Fruit fly (Drosophila melanogaster) S2 (cell line): ENCODE measurements around the gene RabX5.

Experiments used
- CG8478 ChIP-seq: fragments of >200 bp; optimal IDR thresholded peaks from 2 replicates; lab custom pipeline; 2018
- CTCF ChIP-seq, 2 experiments: fragments of >200 bp; optimal IDR thresholded peaks; 2 replicates each; lab custom pipeline; 2018

Gene RabX5

DNA sequence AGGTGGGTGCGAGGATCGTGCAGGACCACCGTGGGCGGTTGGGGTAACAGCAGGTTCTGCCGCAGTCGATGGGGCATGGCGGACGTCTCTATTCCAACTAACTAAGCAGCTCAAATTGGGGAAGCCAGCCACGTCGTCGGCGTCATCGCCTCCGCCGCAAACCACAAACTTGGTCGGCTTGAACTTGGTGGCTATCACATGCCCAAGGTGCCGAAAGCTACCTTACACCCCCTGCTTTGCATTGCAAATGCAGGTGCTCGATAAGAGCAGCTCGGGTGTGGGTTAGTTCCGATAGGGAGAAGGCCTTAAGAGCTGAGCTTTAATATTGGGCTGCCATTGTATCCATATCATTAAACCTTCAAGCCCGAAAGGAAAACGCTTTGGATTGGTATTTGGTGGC lies at the start of gene RabX5:
TSS of gene RabX5 (minus strand) at position 101 of the 400 bp plus-strand sequence.
- TF ChIP-seq CG8478 (lab: Kevin White, UChicago) (no peak), CTCF (optimal IDR thresholded peaks at IDR 0.05; lab: Kevin White, UChicago) (no peak)

- TF ChIP-seq CG8478 (lab: Kevin White, UChicago) (no peak), CTCF (optimal IDR thresholded peaks at IDR 0.05; lab: Kevin White, UChicago) (no peak)
Measured at dm6 chr3L:1711218-1711617, 41.3 kb upstream of the RabX5 start.

dm6 chr3L:1710562-1710961 lies 40.7 kb upstream of the RabX5 start:
- TF ChIP-seq CG8478 (lab: Kevin White, UChicago) (no peak), CTCF (optimal IDR thresholded peaks at IDR 0.05; lab: Kevin White, UChicago) (no peak)

DNA sequence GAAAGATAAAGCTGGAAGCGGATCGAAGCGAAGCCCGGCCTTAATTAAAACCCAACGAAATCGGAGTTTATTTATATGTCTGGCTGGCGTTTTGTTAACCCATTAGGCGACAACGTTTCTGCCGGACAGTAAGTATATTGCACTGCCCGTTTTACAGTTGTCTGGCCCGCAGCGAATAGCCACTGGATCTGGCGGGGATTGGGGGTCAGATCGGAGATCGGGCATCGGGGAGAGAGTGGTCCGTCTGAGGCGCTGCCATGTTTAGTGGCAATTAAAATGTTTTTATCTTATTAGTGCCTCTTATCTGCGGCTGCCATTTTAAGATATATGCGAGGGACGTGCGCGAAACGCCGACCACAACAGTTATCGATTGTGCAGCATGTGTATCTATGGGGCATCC lies 39.3 kb upstream of the RabX5 start:
- TF ChIP-seq CTCF (optimal IDR thresholded peaks at IDR 0.05; lab: Kevin White, UChicago): no peak
- TF ChIP-seq CG8478 (lab: Kevin White, UChicago): no peak

DNA sequence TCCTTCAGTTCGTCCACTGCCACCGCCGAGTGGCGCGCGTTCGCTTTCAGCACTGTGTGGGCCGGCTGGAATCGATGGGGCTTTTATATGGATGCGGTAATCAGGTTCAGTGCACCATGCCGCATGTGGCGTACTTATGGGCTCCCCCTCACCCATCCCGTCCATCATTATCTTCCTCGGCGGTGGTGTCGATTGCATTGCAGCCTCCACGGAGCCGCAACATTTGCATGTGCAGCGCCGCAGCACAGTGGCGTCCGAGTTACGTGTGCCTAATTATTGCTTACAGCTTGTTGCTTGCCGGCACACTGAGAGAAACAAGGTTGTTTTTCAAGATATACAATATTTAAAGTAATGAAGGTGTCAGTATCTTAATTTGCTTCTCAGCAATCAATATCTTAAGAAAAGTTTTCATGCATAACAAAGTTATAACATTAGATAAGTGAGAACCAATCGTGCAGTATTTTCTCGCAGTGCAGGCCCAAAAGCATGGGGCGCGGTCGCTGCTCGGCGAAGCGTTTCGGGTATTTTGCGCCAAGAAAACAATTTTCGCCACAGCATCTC lies 32.5 kb upstream of the RabX5 start, which contains the start of gene CG13931:
TSS of gene CG13931 (minus strand) at position 41 of the 561 bp plus-strand sequence.
- no peak for TF ChIP-seq CTCF (optimal IDR thresholded peaks at IDR 0.05; lab: Kevin White, UChicago)
- TF ChIP-seq CG8478 (lab: Kevin White, UChicago): no peak

DNA sequence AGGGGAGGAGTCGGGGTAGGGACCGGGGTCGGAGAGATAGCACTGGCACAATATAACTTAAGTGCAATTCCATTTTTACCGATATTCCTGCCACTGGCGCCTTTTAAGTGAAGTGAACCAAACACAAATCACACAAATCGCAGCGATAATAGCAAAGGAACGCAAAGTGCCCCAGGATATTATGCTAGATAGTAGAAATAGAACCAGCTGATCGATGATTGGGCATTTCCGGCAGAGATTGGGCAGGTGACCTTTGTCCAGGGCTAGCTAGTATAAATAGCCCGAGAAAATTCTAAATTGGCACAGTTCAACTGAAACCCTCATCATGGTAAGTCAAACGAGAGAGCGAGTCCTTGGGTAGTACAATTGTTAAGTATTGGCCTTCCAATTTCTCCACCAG lies 24.4 kb upstream of the RabX5 start, which contains the start of gene CG12011:
TSS of gene CG12011 (plus strand) at position 301 of the 400 bp plus-strand sequence.
- TF ChIP-seq CG8478 (lab: Kevin White, UChicago): no peak
- TF ChIP-seq CTCF (optimal IDR thresholded peaks at IDR 0.05; lab: Kevin White, UChicago): no peak

- TF ChIP-seq CG8478 (lab: Kevin White, UChicago): no peak
- no peak for TF ChIP-seq CTCF (optimal IDR thresholded peaks at IDR 0.05; lab: Kevin White, UChicago)
Measured at dm6 chr3L:1692859-1693258, 23.0 kb upstream of the RabX5 start.

- TF ChIP-seq CTCF (optimal IDR thresholded peaks at IDR 0.05; lab: Kevin White, UChicago): no peak
- no peak for TF ChIP-seq CG8478 (lab: Kevin White, UChicago)
Measured at dm6 chr3L:1692122-1692786, 22.3 kb upstream of the RabX5 start.

dm6 chr3L:1690727-1691413 lies 21.0 kb upstream of the RabX5 start:
- no peak for TF ChIP-seq CG8478 (lab: Kevin White, UChicago)
- TF ChIP-seq CTCF (optimal IDR thresholded peaks at IDR 0.05; lab: Kevin White, UChicago): no peak

DNA sequence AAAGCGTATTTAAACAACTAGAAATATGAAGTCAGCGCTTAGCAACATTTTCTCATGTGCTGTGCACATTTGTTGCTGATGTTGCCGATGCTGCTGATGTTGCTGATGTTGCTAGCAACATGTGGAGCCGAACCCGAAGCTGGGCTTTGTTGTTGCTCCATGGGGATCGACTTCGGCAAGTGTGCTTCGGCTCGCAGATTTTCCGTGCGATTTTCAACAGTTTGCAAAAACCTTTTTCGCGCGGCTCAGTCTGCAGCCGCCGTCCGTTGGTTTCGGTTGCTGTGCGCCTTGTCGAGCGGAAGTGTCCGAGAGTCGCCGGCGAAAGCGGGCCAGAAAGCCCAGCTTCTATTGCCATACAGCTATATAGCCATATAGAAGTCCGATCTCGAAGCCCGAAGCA lies 18.7 kb upstream of the RabX5 start:
- TF ChIP-seq CG8478 (lab: Kevin White, UChicago) (no peak), CTCF (optimal IDR thresholded peaks at IDR 0.05; lab: Kevin White, UChicago) (no peak)

dm6 chr3L:1688161-1688560 lies 18.3 kb upstream of the RabX5 start:
- TF ChIP-seq CG8478 (lab: Kevin White, UChicago): no peak
- TF ChIP-seq CTCF (optimal IDR thresholded peaks at IDR 0.05; lab: Kevin White, UChicago): no peak

- TF ChIP-seq CG8478 (lab: Kevin White, UChicago) (no peak), CTCF (optimal IDR thresholded peaks at IDR 0.05; lab: Kevin White, UChicago) (no peak)
Measured at dm6 chr3L:1683091-1683490, 13.2 kb upstream of the RabX5 start.

DNA sequence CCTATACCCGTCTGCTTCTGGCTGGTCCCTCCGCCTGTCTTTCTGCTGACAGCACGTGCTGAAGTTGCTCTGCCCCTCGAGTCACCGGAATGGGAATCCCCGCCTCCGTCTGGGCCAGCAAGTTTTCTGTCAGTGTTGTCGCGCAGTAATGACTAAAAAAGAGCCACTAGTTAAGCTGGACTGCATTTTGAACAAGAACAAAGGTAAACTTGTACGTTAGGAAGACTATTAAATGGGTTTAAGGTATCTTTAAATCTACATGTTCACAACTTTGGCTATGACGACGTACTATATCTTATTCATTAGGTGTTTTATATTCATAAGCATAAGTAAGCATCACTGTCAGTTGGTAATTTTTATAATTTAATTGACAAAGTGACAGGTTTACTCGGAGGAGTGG lies 9.5 kb upstream of the RabX5 start:
- no peak for TF ChIP-seq CTCF (optimal IDR thresholded peaks at IDR 0.05; lab: Kevin White, UChicago)
- TF ChIP-seq CG8478 (lab: Kevin White, UChicago): no peak

- TF ChIP-seq CTCF (optimal IDR thresholded peaks at IDR 0.05; lab: Kevin White, UChicago) (no peak), CG8478 (lab: Kevin White, UChicago) (no peak)
Measured at dm6 chr3L:1676222-1676621, 6.3 kb upstream of the RabX5 start.

dm6 chr3L:1675242-1675641 lies 5.3 kb upstream of the RabX5 start:
- TF ChIP-seq CTCF (optimal IDR thresholded peaks at IDR 0.05; lab: Kevin White, UChicago) (no peak), CG8478 (lab: Kevin White, UChicago) (no peak)
